Worm (Caenorhabditis elegans) whole organism, young adult: ENCODE results near the gene F54B11.5.

Source experiments
- B0035.1 ChIP-seq: sonication (generic microtip); optimal IDR thresholded peaks from 2 replicates; lab custom pipeline; 2016; ENCODE audit warnings: missing genetic modification characterization, mild to moderate bottlenecking, missing compliant biosample characterization, missing genotype, missing genetic modification reagents
- C06A6.2 ChIP-seq: fragments of 200-800 bp; sonication (Bioruptor generic); conservative IDR thresholded peaks from 2 replicates; pipeline ENCODE4 v1.3.6; 2022; ENCODE audit warnings: missing genetic modification characterization, missing compliant biosample characterization
- F23B12.7 ChIP-seq: sonication (generic microtip); optimal IDR thresholded peaks from 2 replicates; lab custom pipeline; 2017; ENCODE audit warnings: missing genetic modification characterization, mild to moderate bottlenecking, missing compliant biosample characterization, antibody characterized with exemption, moderate library complexity; ENCODE audit not compliant: insufficient read depth
- F52B5.7 ChIP-seq: sonication (generic microtip); optimal IDR thresholded peaks from 2 replicates; lab custom pipeline; 2016; ENCODE audit warnings: mild to moderate bottlenecking, missing genetic modification characterization, missing compliant biosample characterization
- K11D2.4 ChIP-seq: fragments of 200-800 bp; sonication (Bioruptor generic); IDR thresholded peaks from 2 replicates; pipeline ENCODE4 v1.3.6; 2022; ENCODE audit warnings: missing genetic modification reagents, missing genetic modification characterization, missing compliant biosample characterization
- T07F8.4 ChIP-seq: sonication (generic microtip); optimal IDR thresholded peaks from 2 replicates; lab custom pipeline; 2016; ENCODE audit warnings: mild to moderate bottlenecking, missing genetic modification characterization, moderate library complexity, missing compliant biosample characterization
- Y53G8AR.9 ChIP-seq: fragments of 200-800 bp; sonication (Bioruptor generic); conservative IDR thresholded peaks from 2 replicates; pipeline ENCODE4 v1.3.6; 2022; ENCODE audit warnings: missing genetic modification reagents, missing genetic modification characterization, missing compliant biosample characterization
- Y56A3A.18 ChIP-seq: fragments of 200-800 bp; sonication (Bioruptor generic); IDR thresholded peaks from 2 replicates; pipeline ENCODE4 v1.3.6; 2022; ENCODE audit warnings: missing genetic modification reagents, missing genetic modification characterization, missing compliant biosample characterization
- ama-1 ChIP-seq, 3 experiments: fragments of 150-350 bp in 1 of 3; sonication (generic microtip) in 2 of 3; optimal IDR thresholded peaks; 2 replicates each; lab custom pipeline; 2014 to 2018; ENCODE audit warnings: missing biosample characterization in 2 of 3, missing genetic modification characterization in 2 of 3, missing genetic modification reagents in 2 of 3
- aptf-2 ChIP-seq: fragments of 200-800 bp; sonication (Bioruptor generic); conservative IDR thresholded peaks from 2 replicates; pipeline ENCODE4 v1.3.6; 2022; ENCODE audit warnings: missing genetic modification reagents, missing genetic modification characterization, missing compliant biosample characterization
- bed-1 ChIP-seq: fragments of 200-800 bp; sonication (Bioruptor generic); IDR thresholded peaks from 2 replicates; pipeline ENCODE4 v1.3.6; 2022; ENCODE audit warnings: missing genetic modification reagents, missing genetic modification characterization, missing compliant biosample characterization
- bed-2 ChIP-seq: fragments of 200-800 bp; sonication (Bioruptor generic); IDR thresholded peaks from 2 replicates; pipeline ENCODE4 v1.3.6; 2022; ENCODE audit warnings: missing genetic modification reagents, missing genetic modification characterization, missing compliant biosample characterization
- ceh-40 ChIP-seq: fragments of 200-800 bp; sonication (Bioruptor generic); IDR thresholded peaks from 2 replicates; pipeline ENCODE4 v1.3.6; 2022; ENCODE audit warnings: missing genetic modification characterization, missing compliant biosample characterization
- ceh-58 ChIP-seq: fragments of 200-800 bp; sonication (Bioruptor generic); IDR thresholded peaks from 2 replicates; pipeline ENCODE4 v1.3.6; 2022; ENCODE audit warnings: missing genetic modification characterization, missing compliant biosample characterization
- die-1 ChIP-seq: sonication (generic microtip); optimal IDR thresholded peaks from 2 replicates; lab custom pipeline; 2016; ENCODE audit warnings: missing genotype, mild to moderate bottlenecking, missing genetic modification characterization, missing compliant biosample characterization
- gei-17 ChIP-seq: fragments of 200-800 bp; sonication (Bioruptor generic); optimal IDR thresholded peaks from 2 replicates; lab custom pipeline; 2018; ENCODE audit warnings: mild to moderate bottlenecking, missing genetic modification characterization, missing compliant biosample characterization
- hmg-1.2 ChIP-seq: fragments of 200-800 bp; sonication (Bioruptor generic); IDR thresholded peaks from 2 replicates; pipeline ENCODE4 v1.3.6; 2022; ENCODE audit warnings: missing genetic modification reagents, missing genetic modification characterization, missing compliant biosample characterization
- hrde-1 ChIP-seq: sonication (generic microtip); optimal IDR thresholded peaks from 2 replicates; lab custom pipeline; 2016; ENCODE audit warnings: missing genetic modification characterization, mild to moderate bottlenecking, missing compliant biosample characterization, moderate library complexity, missing genotype, missing genetic modification reagents, borderline replicate concordance
- hsf-1 ChIP-seq: fragments of 200-800 bp; sonication (Bioruptor generic); IDR thresholded peaks from 2 replicates; pipeline ENCODE4 v1.3.6; 2022; ENCODE audit warnings: missing genetic modification reagents, missing genetic modification characterization, missing compliant biosample characterization
- let-526 ChIP-seq: fragments of 200-800 bp; sonication (Bioruptor generic); IDR thresholded peaks from 2 replicates; pipeline ENCODE4 v1.3.6; 2022; ENCODE audit warnings: missing genetic modification reagents, missing genetic modification characterization, missing compliant biosample characterization
- lsl-1 ChIP-seq: fragments of 200-800 bp; sonication (Bioruptor generic); optimal IDR thresholded peaks from 2 replicates; lab custom pipeline; 2018; ENCODE audit warnings: mild to moderate bottlenecking, missing genetic modification characterization, moderate library complexity, missing compliant biosample characterization
- madf-3 ChIP-seq: fragments of 200-800 bp; sonication (Bioruptor generic); IDR thresholded peaks from 2 replicates; pipeline ENCODE4 v1.3.6; 2022; ENCODE audit warnings: missing genetic modification reagents, missing genetic modification characterization, missing compliant biosample characterization
- mcd-1 ChIP-seq: fragments of 200-800 bp; sonication (Bioruptor generic); IDR thresholded peaks from 2 replicates; pipeline ENCODE4 v1.3.6; 2022; ENCODE audit warnings: missing genetic modification reagents, missing genetic modification characterization, missing compliant biosample characterization
- mel-28 ChIP-seq: sonication (generic microtip); optimal IDR thresholded peaks from 2 replicates; lab custom pipeline; 2016; ENCODE audit warnings: borderline replicate concordance, mild to moderate bottlenecking, missing genetic modification characterization, missing compliant biosample characterization
- nhr-120 ChIP-seq: fragments of 200-800 bp; sonication (Bioruptor generic); IDR thresholded peaks from 2 replicates; pipeline ENCODE4 v1.3.6; 2022; ENCODE audit warnings: missing genetic modification characterization, missing compliant biosample characterization
- rcor-1 ChIP-seq: fragments of 200-800 bp; sonication (Bioruptor generic); IDR thresholded peaks from 2 replicates; pipeline ENCODE4 v1.3.6; 2022; ENCODE audit warnings: missing genetic modification reagents, missing genetic modification characterization, missing compliant biosample characterization
- repo-1 ChIP-seq: sonication (generic microtip); optimal IDR thresholded peaks from 2 replicates; lab custom pipeline; 2017; ENCODE audit warnings: mild to moderate bottlenecking, missing genetic modification characterization, missing compliant biosample characterization
- snpc-1.3 ChIP-seq: sonication (generic microtip); optimal IDR thresholded peaks from 2 replicates; lab custom pipeline; 2017; ENCODE audit warnings: missing genetic modification characterization, mild to moderate bottlenecking, missing compliant biosample characterization, antibody characterized with exemption, moderate library complexity, missing genotype, missing genetic modification reagents; ENCODE audit not compliant: insufficient read depth
- snpc-4 ChIP-seq, 5 experiments: fragments of 150-350 bp in 1 of 5; sonication (generic microtip) in 4 of 5; optimal IDR thresholded peaks; 2 replicates each; lab custom pipeline; 2014 to 2018; ENCODE audit warnings: missing genetic modification characterization in 5 of 5, missing biosample characterization in 3 of 5, antibody characterized with exemption in 2 of 5, mild to moderate bottlenecking in 2 of 5, missing compliant biosample characterization in 2 of 5, missing genotype in 2 of 5, moderate library complexity in 2 of 5, missing genetic modification reagents in 1 of 5
- zfh-2 ChIP-seq: fragments of 200-800 bp; sonication (Bioruptor generic); conservative IDR thresholded peaks from 2 replicates; pipeline ENCODE4 v1.3.6; 2022; ENCODE audit warnings: missing genetic modification reagents, missing genetic modification characterization, missing compliant biosample characterization
- zim-3 ChIP-seq: sonication (generic microtip); optimal IDR thresholded peaks from 2 replicates; lab custom pipeline; 2017; ENCODE audit warnings: mild to moderate bottlenecking, missing genetic modification characterization, moderate library complexity, missing compliant biosample characterization
- ztf-3 ChIP-seq: fragments of 200-800 bp; sonication (Bioruptor generic); optimal IDR thresholded peaks from 2 replicates; lab custom pipeline; 2018; ENCODE audit warnings: mild to moderate bottlenecking, missing genetic modification characterization, missing compliant biosample characterization

Gene F54B11.5

ce11 chrX:13638351-13638958 lies 42.6 kb upstream of the F54B11.5 start:
- TF ChIP-seq ceh-40 (GFP tag; lab: Robert Waterston, UW): no peak
- no peak for TF ChIP-seq T07F8.4 (tag; lab: Kevin White, UChicago)
- no peak for TF ChIP-seq repo-1
- no peak for TF ChIP-seq die-1 (tag; lab: Kevin White, UChicago)
- TF ChIP-seq rcor-1 (GFP tag; lab: Robert Waterston, UW): no peak
- 0 out of 2 replicates have a peak, but pooled peaks have one; percentile 40 for TF ChIP-seq madf-3
- TF ChIP-seq B0035.1: no peak
- TF ChIP-seq snpc-1.3 (tag; lab: Kevin White, UChicago): no peak
- no peak for TF ChIP-seq gei-17 (GFP tag; lab: Kevin White, UChicago)

DNA sequence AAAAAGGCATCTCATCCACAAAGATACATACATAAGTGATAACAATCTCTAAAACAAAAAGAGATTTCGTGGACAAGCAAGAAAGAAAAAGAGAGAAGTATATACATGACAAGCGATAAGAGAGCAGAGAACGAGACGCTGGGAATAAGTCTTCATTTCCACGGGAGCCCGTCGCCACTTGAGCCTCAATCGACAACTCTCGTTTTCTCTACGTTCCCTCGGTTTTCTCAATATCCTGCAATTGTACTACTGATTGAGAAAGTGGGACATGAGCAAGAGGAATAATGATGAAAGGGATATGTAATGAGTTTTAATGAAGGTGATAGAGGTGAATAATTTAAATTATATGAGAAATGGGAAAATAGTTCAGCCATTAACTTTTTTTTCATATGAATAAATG lies 41.7 kb upstream of the F54B11.5 start:
- TF ChIP-seq zim-3 (tag; lab: Kevin White, UChicago) (no peak), let-526 (no peak), F52B5.7 (no peak), B0035.1 (no peak), K11D2.4 (GFP tag; lab: Robert Waterston, UW) (no peak), bed-2 (GFP tag; lab: Robert Waterston, UW) (no peak), Y56A3A.18 (GFP tag; lab: Robert Waterston, UW) (no peak)
- TF ChIP-seq, all 124 proteins: peak for 0

DNA sequence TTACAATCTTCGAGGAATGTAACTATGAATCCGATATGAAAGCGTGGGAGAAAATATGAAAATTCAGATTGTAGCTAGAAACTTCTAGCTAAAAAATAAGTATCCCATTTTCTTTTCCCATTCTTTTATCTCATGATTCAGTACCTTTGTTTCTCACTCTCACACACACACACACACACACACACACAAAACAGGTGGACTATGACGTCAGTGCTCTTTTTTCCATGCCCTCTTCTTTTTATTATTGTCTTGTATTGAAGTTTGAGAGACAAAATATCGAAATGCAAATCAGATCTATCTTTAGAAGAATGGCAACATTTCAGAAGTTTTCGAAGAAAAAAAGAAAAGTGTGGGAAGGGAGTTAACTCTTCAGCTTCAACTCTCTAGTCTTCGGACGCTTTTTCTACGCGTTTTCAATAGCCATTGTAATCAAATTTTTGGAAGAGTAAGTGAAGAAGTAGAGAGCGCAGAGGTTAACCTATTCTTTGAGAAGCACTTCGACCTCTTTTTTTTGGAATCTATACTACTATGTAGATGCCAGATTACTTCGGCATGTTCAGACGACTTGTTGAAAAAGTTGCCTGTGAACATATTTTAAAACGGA lies 38.1 kb upstream of the F54B11.5 start:
- TF ChIP-seq lsl-1 (no peak), let-526 (no peak), Y53G8AR.9 (GFP tag; lab: Robert Waterston, UW) (no peak)

DNA sequence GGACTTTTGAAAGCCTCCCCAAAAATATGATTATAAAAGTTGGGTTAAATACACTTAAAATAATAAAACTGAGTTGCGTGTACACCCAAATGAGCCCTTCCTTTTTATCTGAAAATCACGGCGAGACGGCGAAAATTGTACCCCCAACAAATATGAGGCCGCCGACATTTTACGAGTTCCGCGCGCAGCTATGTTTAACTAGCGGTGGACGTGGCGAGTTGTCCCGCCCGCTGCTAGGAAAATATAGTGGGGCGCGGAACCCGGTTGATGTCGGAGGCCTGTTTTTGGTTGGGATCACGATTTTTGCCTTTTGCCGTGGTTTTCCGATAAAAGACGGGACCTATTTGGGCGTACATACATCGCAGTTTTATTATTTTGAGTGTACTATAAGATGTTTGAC lies 37.2 kb upstream of the F54B11.5 start:
- TF ChIP-seq mcd-1 (GFP tag; lab: Robert Waterston, UW): no peak
- TF ChIP-seq zfh-2 (GFP tag; lab: Robert Waterston, UW): no peak
- no peak for TF ChIP-seq hrde-1 (tag; lab: Kevin White, UChicago)
- no peak for TF ChIP-seq C06A6.2 (GFP tag; lab: Robert Waterston, UW)
- peak; percentile 13; the same call in 1 of the 2 replicates for TF ChIP-seq hmg-1.2 (GFP tag; lab: Robert Waterston, UW)
- no peak for TF ChIP-seq snpc-4 (GFP tag; optimal IDR thresholded peaks at IDR 0.05; lab: Kevin White, UChicago)
- peak in 2 of 4 experiments; percentile 82 to 88 for TF ChIP-seq snpc-4 (tag; optimal IDR thresholded peaks at IDR 0.05; lab: Kevin White, UChicago)
- no peak for TF ChIP-seq nhr-120 (GFP tag; lab: Robert Waterston, UW)
- TF ChIP-seq bed-1 (GFP tag; lab: Robert Waterston, UW): no peak

DNA sequence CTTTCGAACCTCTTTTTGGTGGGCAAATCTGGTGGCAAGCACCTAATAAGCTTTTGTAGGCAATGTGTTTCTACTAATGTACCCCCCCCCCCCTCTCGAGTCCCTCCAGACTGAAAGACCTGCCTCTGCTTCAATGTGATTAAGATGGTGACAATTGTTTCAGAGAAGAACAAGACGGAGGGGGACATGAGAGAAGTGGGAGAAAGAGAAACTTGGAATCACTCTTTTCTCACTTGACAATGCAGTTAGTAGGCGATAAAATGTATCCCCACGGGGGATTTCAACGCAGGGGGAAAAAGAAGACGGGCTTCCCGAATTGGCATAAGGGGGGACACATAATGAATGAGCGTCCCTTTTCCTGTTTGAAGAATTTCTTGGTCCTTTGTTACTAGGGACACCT lies 36.4 kb upstream of the F54B11.5 start:
- TF ChIP-seq ceh-58 (GFP tag; lab: Robert Waterston, UW): no peak
- 0 out of 2 replicates have a peak, but pooled peaks have one; percentile 34 for TF ChIP-seq hsf-1 (GFP tag; lab: Robert Waterston, UW)
- TF ChIP-seq ama-1 (optimal IDR thresholded peaks at IDR 0.05; lab: Kevin White, UChicago): no peak
- no peak for TF ChIP-seq ama-1 (GFP tag; optimal IDR thresholded peaks at IDR 0.05; lab: Kevin White, UChicago)
- no peak for TF ChIP-seq ztf-3 (GFP tag; lab: Kevin White, UChicago)
- TF ChIP-seq mel-28 (tag; lab: Kevin White, UChicago): no peak
- 0 out of 2 replicates have a peak, but pooled peaks have one; percentile 20 for TF ChIP-seq aptf-2 (GFP tag; lab: Robert Waterston, UW)
- TF ChIP-seq F23B12.7 (tag; lab: Kevin White, UChicago): no peak
